Fruit fly (Drosophila melanogaster): ENCODE data around the gene TwdlE.

DNA sequence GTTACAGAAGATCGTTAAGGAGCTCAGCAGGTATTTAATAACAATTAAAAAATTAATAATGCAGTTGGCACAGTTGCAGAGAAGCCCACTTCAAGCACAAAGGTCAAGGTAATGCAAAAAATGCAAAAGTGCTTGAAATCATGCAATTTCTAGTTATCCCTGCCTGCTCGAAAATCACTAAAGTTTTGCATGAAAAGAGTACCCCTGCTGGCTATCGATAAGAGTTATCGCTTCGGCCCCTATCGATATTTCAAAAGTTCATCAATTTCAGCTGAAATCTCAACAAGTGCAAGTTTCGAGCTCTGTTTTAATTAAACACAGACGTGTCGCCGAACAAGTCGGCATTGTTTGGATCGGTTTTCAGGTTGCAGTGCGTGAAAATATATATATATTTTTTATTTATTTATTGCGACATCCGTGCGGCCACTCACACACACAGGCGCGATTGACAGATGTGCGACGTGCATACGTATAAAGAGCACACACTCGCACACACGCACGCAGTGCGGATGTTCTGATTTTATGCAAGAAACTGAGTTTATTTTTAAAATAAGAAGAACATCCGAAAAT is 39.3 kb downstream of the TwdlE start:
- TF ChIP-seq usp (GFP tag; optimal IDR thresholded peaks at IDR 0.05) = no peak
- no peak for TF ChIP-seq CG8478 (optimal IDR thresholded peaks at IDR 0.05)
